Fruit fly (Drosophila melanogaster) Kc167 (cell line): ENCODE data around the gene Atg6.

ENCODE experiments used
- Myc ChIP-seq: fragments of >200 bp; optimal IDR thresholded peaks from 2 replicates; lab custom pipeline; 2017; ENCODE audit warnings: missing external identifiers
- Sin3A ChIP-seq: fragments of >200 bp; optimal IDR thresholded peaks from 2 replicates; lab custom pipeline; 2018; ENCODE audit warnings: missing external identifiers
- h ChIP-seq: fragments of >200 bp; optimal IDR thresholded peaks from 3 replicates; lab custom pipeline; 2018; ENCODE audit warnings: missing external identifiers
- insv ChIP-seq: fragments of >200 bp; optimal IDR thresholded peaks from 3 replicates; lab custom pipeline; 2018; ENCODE audit warnings: missing external identifiers
- psq ChIP-seq: fragments of >200 bp; optimal IDR thresholded peaks from 2 replicates; lab custom pipeline; 2017; ENCODE audit warnings: missing external identifiers
- ttk ChIP-seq: sonication (Bioruptor generic); optimal IDR thresholded peaks from 2 replicates; lab custom pipeline; 2017; ENCODE audit warnings: missing external identifiers

Gene Atg6

DNA sequence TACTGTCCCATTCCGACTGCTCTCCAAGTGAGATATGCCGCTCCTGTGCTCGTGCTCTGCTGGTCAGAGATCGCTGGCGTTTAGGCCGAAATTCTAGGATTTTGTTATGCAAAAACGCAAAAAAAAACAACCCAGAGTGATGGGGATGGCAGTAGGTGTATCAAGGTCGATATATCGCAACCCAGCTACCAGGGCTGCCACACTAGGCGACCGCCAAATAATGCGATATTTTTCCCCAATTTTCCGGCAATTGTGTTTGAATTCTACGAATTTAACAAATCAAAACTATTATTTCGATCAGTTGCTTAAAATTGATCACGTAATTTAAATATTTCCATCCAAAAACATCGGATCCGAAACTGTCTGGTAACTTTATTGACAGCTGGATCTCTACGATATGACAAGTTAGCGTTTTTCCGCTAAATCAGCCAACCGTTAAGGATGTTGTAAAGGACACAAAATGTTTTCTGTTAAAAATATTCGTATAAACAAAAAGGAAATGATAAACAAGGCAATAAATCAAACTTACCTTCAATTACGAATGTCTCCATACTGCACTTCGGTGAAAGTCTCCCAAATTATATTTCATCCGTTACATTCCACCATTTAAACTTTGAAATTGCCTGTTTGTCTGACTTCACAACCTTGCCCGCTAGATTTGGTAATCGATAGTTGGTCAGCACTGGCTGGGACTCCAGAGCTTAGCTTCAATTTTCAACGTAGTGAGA is 12.9 kb downstream of the Atg6 start, which contains the start of gene spas:
spas (plus strand) TSS at position 678 of the 728 bp plus-strand sequence.
- no peak for TF ChIP-seq Sin3A (lab: Kevin White, UChicago)
- no peak for TF ChIP-seq Myc (lab: Kevin White, UChicago)
- TF ChIP-seq ttk (lab: Kevin White, UChicago): no peak
- no peak for TF ChIP-seq psq (lab: Kevin White, UChicago)
- TF ChIP-seq insv (lab: Kevin White, UChicago): no peak
- no peak for TF ChIP-seq h (lab: Kevin White, UChicago)

DNA sequence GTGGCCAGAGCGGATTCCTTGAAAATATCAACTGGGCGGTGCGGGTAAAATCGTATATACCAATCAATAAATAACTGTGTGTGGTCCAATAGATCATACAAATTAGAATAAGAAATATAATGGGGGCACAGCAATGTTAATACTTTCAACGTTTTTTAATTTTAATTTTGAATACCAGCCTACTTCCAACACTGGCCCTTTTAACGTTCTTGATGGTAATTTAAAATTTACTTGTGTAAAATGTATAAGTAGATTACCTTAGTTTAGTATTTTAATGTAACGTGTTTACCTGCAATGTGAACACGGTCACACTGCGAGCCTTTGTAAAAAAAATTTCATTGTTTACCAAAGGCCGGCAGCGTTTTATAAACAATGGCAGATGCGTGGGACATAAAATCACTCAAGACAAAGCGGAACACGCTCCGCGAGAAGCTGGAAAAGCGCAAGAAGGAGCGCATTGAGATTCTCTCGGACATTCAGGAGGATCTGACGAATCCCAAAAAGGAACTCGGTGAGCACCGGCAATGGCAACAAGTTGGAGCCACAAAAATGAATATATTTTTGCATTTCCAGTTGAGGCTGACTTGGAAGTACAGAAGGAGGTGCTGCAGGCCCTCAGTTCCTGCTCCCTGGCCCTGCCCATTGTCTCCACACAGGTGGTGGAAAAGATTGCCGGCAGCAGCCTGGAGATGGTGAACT is 18.6 kb downstream of the Atg6 start, which contains the start of the genes KrT95D and Mettl3:
KrT95D (minus strand) TSS at position 3 of the 699 bp plus-strand sequence.
Mettl3 (plus strand) TSS at position 333 of the 699 bp plus-strand sequence.
- TF ChIP-seq Myc (lab: Kevin White, UChicago) (no peak), insv (lab: Kevin White, UChicago) (no peak), psq (lab: Kevin White, UChicago) (no peak), Sin3A (lab: Kevin White, UChicago) (peak; percentile 68)

DNA sequence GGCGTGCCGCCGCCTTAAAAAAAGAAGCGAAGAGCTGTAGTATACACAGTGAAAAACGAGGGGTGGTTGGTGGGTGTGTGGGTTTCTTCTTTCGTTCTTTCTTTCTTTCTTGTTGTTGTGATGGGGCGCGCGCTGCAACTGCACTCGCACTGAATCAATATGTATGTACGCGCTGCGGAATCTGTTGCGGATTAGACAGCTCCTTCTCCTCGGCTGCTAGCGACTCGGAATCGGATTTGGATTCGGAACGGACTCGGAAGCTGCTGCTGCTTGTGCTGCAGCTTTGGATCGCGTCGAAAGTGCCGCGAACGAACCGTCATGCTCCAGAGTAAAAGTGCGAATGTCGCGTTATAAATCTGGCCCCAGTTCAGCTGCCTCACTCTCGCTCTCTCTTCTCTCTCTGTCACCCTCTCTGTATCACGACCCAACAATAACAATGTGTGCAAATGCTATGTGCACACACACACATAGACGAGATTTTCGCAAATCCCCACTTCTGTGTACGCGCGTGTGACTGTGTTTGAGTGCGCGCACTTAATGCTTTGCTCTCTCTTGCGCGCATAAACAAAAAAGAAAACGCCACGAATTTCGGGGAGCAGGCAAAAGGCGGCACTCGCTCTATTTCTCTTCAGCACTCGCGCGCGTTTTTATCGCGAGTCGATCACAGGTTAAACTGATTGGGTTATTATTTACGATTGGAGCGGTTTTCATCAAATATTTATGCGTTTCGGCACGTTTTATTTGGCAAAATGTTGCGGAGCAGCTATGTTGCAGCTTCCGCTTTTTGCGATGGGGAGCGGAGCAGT is 19.4 kb downstream of the Atg6 start:
- TF ChIP-seq h (lab: Kevin White, UChicago) (no peak), psq (lab: Kevin White, UChicago) (no peak)

DNA sequence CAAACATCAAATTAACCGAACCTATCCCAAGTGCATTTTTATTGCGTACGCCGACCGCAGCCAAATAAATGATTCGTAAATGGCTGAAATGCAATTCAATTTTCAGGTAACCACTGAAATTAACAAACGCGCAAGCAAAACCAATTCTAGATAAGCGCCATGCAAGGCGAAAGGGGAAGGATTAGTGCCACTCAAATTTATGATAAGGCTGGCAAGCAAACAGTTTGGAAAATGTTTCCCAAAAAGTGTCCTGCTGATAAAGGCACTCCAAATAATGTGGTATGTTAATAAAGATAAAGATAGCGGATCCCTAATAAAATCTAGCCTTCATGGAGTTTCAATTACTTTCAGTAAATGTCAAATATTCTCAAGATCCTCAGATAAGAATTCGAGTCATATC is 23.4 kb downstream of the Atg6 start:
- TF ChIP-seq h (lab: Kevin White, UChicago) (no peak), insv (lab: Kevin White, UChicago) (no peak), psq (lab: Kevin White, UChicago) (no peak), Sin3A (lab: Kevin White, UChicago) (no peak), ttk (lab: Kevin White, UChicago) (no peak), Myc (lab: Kevin White, UChicago) (no peak)

DNA sequence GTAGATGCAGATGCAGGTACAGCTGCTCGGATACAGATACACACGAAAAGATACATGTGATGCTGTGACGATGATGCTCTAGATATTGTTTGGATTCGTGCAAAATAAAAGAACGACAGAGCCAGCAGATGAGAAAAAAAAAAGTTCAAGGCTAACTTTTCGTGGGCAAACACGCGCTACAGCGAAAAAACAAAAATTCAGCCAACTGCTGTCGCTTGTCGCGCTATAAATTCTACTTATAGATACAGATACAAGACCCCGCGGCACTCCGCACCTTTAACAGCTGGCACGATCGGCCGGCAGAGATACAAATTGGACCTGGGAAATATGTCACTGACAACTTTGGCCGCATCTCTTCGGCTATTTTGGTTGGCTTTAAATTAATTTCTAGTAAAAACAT is 24.1 kb downstream of the Atg6 start:
- no peak for TF ChIP-seq Myc (lab: Kevin White, UChicago)
- no peak for TF ChIP-seq psq (lab: Kevin White, UChicago)
- no peak for TF ChIP-seq insv (lab: Kevin White, UChicago)
- TF ChIP-seq h (lab: Kevin White, UChicago): no peak
- TF ChIP-seq ttk (lab: Kevin White, UChicago): no peak
- no peak for TF ChIP-seq Sin3A (lab: Kevin White, UChicago)

DNA sequence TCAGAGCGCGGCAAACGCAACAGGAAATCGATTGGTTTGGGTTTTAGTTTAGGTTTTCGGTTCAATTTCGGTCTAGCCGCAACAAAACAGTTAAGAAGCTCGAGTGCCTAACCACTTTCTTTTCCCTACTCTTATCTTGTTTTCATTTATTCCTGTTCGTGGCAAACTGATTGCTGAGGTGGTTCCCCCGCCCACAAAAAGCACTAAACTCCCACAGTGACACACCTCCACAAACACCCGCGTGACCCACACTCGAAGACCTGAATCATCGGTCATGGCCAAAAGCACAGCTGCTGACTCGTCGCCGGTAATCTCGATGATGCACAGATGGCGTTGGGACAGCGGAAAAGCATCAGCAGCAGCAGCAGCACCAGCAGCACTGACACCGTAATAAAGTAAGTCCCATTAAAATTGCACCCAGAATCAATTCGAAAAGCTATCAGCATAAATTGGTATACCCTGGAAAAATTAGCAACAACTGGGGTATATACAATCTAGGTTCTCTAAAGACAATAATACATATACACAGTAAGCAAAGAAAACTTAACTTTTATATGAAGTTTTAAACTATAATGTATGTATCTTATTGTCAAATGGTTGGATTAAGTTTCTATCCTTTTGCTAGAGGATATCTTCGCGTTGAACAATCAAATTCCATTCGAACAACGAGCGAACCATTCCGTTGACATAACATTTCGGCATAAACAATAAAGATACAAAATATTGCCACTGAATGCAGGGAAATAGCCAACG is 24.7 kb downstream of the Atg6 start:
- TF ChIP-seq h (lab: Kevin White, UChicago) (no peak), insv (lab: Kevin White, UChicago) (no peak), psq (lab: Kevin White, UChicago) (no peak), ttk (lab: Kevin White, UChicago) (no peak), Myc (lab: Kevin White, UChicago) (no peak), Sin3A (lab: Kevin White, UChicago) (no peak)

DNA sequence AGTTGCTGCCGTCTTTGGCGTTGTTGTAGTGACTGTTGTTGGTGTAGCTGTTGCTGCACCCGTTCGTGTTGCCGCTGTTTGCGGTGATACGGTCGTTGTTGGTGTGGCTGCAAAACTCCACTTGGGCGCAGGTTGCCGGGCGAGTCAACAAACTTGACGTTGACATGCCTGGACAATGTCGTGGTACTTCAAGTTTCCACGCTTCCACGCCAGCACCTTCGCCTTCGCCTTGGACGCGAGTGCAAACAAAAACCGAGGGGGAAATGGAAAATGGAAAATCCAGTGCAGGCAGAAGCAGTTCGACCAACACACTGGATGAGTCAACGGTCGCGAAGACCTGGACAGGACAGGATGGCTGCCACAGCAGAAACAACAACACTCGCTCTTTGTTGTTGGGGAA is 25.9 kb downstream of the Atg6 start:
- TF ChIP-seq h (lab: Kevin White, UChicago) (no peak), ttk (lab: Kevin White, UChicago) (peak; percentile 87)

DNA sequence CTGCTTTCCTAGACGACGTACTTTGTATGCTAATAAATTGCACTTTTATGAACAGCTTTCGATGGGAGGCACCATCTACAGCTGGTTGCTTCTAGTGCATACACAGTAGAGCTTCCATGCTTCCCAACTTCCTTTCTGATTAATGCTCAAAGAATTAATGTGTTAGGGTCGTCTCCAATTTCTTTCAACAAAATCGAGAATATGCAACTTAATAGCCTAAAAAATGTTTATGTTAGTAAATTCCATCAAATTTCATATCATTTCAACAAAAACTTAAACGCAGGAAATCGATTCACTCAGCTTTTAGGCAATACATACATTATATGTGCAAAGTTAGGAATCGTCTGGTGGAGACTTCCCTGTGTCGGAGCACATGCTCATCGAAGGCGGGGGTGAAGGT is 26.5 kb downstream of the Atg6 start:
- TF ChIP-seq psq (lab: Kevin White, UChicago) (no peak), insv (lab: Kevin White, UChicago) (no peak), Sin3A (lab: Kevin White, UChicago) (no peak), Myc (lab: Kevin White, UChicago) (no peak), h (lab: Kevin White, UChicago) (no peak), ttk (lab: Kevin White, UChicago) (no peak)

DNA sequence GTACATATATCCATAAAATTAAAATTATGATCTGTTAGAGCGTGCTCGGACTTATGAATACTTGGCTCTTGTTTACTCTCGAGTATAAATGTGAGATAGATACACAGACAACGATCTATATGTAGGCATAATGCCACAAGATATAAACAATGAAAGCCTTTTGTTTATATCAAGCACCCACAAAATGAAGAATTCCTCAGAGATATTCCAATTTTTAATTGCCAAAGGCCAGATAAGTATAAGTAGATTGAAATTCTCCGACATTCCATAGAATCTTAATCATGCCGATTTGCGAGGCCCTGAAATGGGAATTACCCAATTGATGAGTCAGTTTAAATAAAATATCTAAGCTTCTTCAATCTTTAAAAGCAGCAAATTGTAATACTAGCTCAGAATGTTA is 28.7 kb downstream of the Atg6 start:
- no peak for TF ChIP-seq Myc (lab: Kevin White, UChicago)
- no peak for TF ChIP-seq h (lab: Kevin White, UChicago)
- no peak for TF ChIP-seq ttk (lab: Kevin White, UChicago)

DNA sequence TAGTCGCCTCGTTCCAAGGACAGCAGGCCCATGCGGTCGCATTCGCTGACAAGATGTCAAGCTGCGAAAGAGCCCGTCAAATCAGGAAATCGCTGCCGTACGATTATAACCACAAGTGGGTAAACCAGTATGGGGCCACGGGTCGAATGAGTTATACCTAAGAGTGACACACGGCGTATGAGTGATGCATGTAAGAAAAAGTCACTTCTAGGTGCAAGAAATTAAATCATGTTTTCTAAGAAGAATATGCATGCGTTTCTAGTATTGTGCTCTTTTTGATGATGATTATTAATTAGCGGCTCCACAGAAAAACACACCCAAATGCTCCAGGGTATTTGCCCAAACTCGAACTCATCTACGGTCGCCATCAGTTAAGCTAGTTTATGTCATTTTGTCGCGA is 32.9 kb downstream of the Atg6 start:
- TF ChIP-seq psq (lab: Kevin White, UChicago) (no peak), Sin3A (lab: Kevin White, UChicago) (no peak), insv (lab: Kevin White, UChicago) (no peak), ttk (lab: Kevin White, UChicago) (no peak), Myc (lab: Kevin White, UChicago) (no peak), h (lab: Kevin White, UChicago) (no peak)
